Worm (Caenorhabditis elegans) whole organism, dauer: ENCODE results near the gene Y73B6BL.47.

Experiments used
- unc-62 ChIP-seq: sonication (generic microtip); optimal IDR thresholded peaks from 2 replicates; lab custom pipeline; 2017; ENCODE audit warnings: missing biosample characterization, missing genetic modification reagents, missing genetic modification characterization

Y73B6BL.47 gene

ce11 chrIV:6395190-6395589 lies 33.4 kb downstream of the Y73B6BL.47 start:
- TF ChIP-seq unc-62 (GFP tag; lab: Kevin White, UChicago) = no peak

- TF ChIP-seq unc-62 (GFP tag; lab: Kevin White, UChicago) = no peak
Measured at ce11 chrIV:6402386-6402905, 40.7 kb downstream of the Y73B6BL.47 start, which contains the start of gene sfrp-1. Gene sfrp-1, minus strand, starts transcription at chrIV:6402436.

- TF ChIP-seq unc-62 (GFP tag; lab: Kevin White, UChicago) = no peak
Measured at ce11 chrIV:6403399-6403798, 41.6 kb downstream of the Y73B6BL.47 start.

ce11 chrIV:6404871-6405270 lies 43.1 kb downstream of the Y73B6BL.47 start, which contains the start of gene srv-13:
Gene srv-13, plus strand, starts transcription at chrIV:6405171.
- TF ChIP-seq unc-62 (GFP tag; lab: Kevin White, UChicago) = no peak

ce11 chrIV:6413482-6413881 lies 51.7 kb downstream of the Y73B6BL.47 start, which contains the start of gene nlp-71:
Gene nlp-71, minus strand, starts transcription at chrIV:6413582.
- no peak for TF ChIP-seq unc-62 (GFP tag; lab: Kevin White, UChicago)

ce11 chrIV:6415149-6415548 lies 53.4 kb downstream of the Y73B6BL.47 start, which contains the start of gene exos-2:
Gene exos-2, plus strand, starts transcription at chrIV:6415478.
- no peak for TF ChIP-seq unc-62 (GFP tag; lab: Kevin White, UChicago)

ce11 chrIV:6416553-6416952 lies 54.8 kb downstream of the Y73B6BL.47 start, which contains the start of gene Y73B6BL.22:
Gene Y73B6BL.22, minus strand, starts transcription at chrIV:6416653.
- TF ChIP-seq unc-62 (GFP tag; lab: Kevin White, UChicago) = no peak

- TF ChIP-seq unc-62 (GFP tag; lab: Kevin White, UChicago) = no peak
Measured at ce11 chrIV:6417612-6418011, 55.8 kb downstream of the Y73B6BL.47 start.
